Fruit fly (Drosophila melanogaster) whole organism, prepupa: ENCODE data around the gene if.

Source experiments
- Blimp-1 ChIP-seq: fragments of 200-800 bp; sonication (Bioruptor generic); optimal IDR thresholded peaks from 3 replicates; lab custom pipeline; 2017; ENCODE audit warnings: missing biosample characterization, missing genetic modification characterization, mild to moderate bottlenecking, moderate library complexity, missing genetic modification reagents
- CG10631 ChIP-seq: fragments of 200-800 bp; sonication (Bioruptor generic); optimal IDR thresholded peaks from 2 replicates; lab custom pipeline; 2016; ENCODE audit warnings: missing biosample characterization, missing genetic modification characterization
- CG11294 ChIP-seq: fragments of 200-800 bp; sonication (Bioruptor generic); IDR thresholded peaks from 2 replicates; pipeline ENCODE4 v1.3.6; 2022; ENCODE audit warnings: missing biosample characterization, missing genetic modification characterization
- CG11762 ChIP-seq: fragments of 200-800 bp; sonication (Bioruptor generic); optimal IDR thresholded peaks from 3 replicates; lab custom pipeline; 2016; ENCODE audit warnings: missing biosample characterization, missing genetic modification characterization; ENCODE audit not compliant: insufficient read depth
- CG15336 ChIP-seq: fragments of 200-800 bp; sonication (Bioruptor generic); IDR thresholded peaks from 2 replicates; pipeline ENCODE4 v1.3.6; 2022; ENCODE audit warnings: missing biosample characterization, missing genetic modification characterization
- CG1621 ChIP-seq: fragments of 200-800 bp; sonication (Bioruptor generic); optimal IDR thresholded peaks from 3 replicates; lab custom pipeline; 2018; ENCODE audit warnings: missing biosample characterization, mild to moderate bottlenecking, missing genetic modification characterization
- CG3032 ChIP-seq: fragments of 200-800 bp; optimal IDR thresholded peaks from 2 replicates; lab custom pipeline; 2019; ENCODE audit warnings: missing biosample characterization, mild to moderate bottlenecking, missing genetic modification characterization, moderate library complexity
- CG31627 ChIP-seq: fragments of 200-800 bp; sonication (Bioruptor generic); optimal IDR thresholded peaks from 3 replicates; lab custom pipeline; 2016; ENCODE audit warnings: missing biosample characterization, missing genetic modification characterization
- CG32006 ChIP-seq: fragments of 200-800 bp; sonication (Bioruptor generic); optimal IDR thresholded peaks from 3 replicates; lab custom pipeline; 2017; ENCODE audit warnings: missing biosample characterization, mild to moderate bottlenecking, missing genetic modification characterization
- CG34406 ChIP-seq: fragments of 200-800 bp; sonication (Bioruptor generic); optimal IDR thresholded peaks from 3 replicates; lab custom pipeline; 2016; ENCODE audit warnings: missing biosample characterization, missing genetic modification characterization
- CG4318 ChIP-seq: fragments of 200-800 bp; sonication (Bioruptor generic); optimal IDR thresholded peaks from 3 replicates; lab custom pipeline; 2017; ENCODE audit warnings: missing biosample characterization, mild to moderate bottlenecking, missing genetic modification characterization
- CG6163 ChIP-seq: fragments of 200-800 bp; sonication (Bioruptor generic); IDR thresholded peaks from 3 replicates; pipeline ENCODE4 v1.3.6; 2022; ENCODE audit warnings: missing biosample characterization, missing genetic modification characterization
- CG6276 ChIP-seq: fragments of 200-800 bp; sonication (Bioruptor generic); optimal IDR thresholded peaks from 2 replicates; lab custom pipeline; 2017; ENCODE audit warnings: missing biosample characterization, mild to moderate bottlenecking, missing genetic modification characterization
- CG6808 ChIP-seq: fragments of 200-800 bp; sonication (Bioruptor generic); optimal IDR thresholded peaks from 3 replicates; lab custom pipeline; 2017; ENCODE audit warnings: missing biosample characterization, missing genetic modification characterization, mild to moderate bottlenecking, moderate library complexity, missing genetic modification reagents
- CG7368 ChIP-seq: fragments of 200-800 bp; sonication (Bioruptor generic); optimal IDR thresholded peaks from 3 replicates; lab custom pipeline; 2016; ENCODE audit warnings: missing biosample characterization, missing genetic modification characterization
- CG8119 ChIP-seq: fragments of 200-800 bp; sonication (Bioruptor generic); IDR thresholded peaks from 3 replicates; pipeline ENCODE4 v1.3.6; 2022; ENCODE audit warnings: missing biosample characterization, missing genetic modification characterization
- CG8319 ChIP-seq: fragments of 200-800 bp; sonication (Bioruptor generic); optimal IDR thresholded peaks from 3 replicates; lab custom pipeline; 2016; ENCODE audit warnings: missing biosample characterization, missing genetic modification characterization
- CG8632 ChIP-seq: fragments of 200-800 bp; sonication (Bioruptor generic); optimal IDR thresholded peaks from 3 replicates; lab custom pipeline; 2016; ENCODE audit warnings: missing biosample characterization, missing genetic modification characterization
- CG9139 ChIP-seq: fragments of 200-800 bp; sonication (Bioruptor generic); optimal IDR thresholded peaks from 3 replicates; lab custom pipeline; 2017; ENCODE audit warnings: missing biosample characterization, mild to moderate bottlenecking, missing genetic modification characterization
- Eip75B ChIP-seq: fragments of 200-800 bp; sonication (Bioruptor generic); optimal IDR thresholded peaks from 3 replicates; lab custom pipeline; 2016; ENCODE audit warnings: missing biosample characterization, missing genetic modification characterization
- Eip78C ChIP-seq: fragments of 200-800 bp; sonication (Bioruptor generic); peaks from one replicate; lab custom pipeline; 2016; ENCODE audit warnings: missing biosample characterization, missing genetic modification characterization
- Eip93F ChIP-seq: fragments of 200-800 bp; sonication (Bioruptor generic); optimal IDR thresholded peaks from 2 replicates; lab custom pipeline; 2016; ENCODE audit warnings: missing biosample characterization, mild to moderate bottlenecking, missing genetic modification characterization
- Ets21C ChIP-seq: fragments of 200-800 bp; sonication (Bioruptor generic); optimal IDR thresholded peaks from 3 replicates; lab custom pipeline; 2016; ENCODE audit warnings: missing biosample characterization, missing genetic modification characterization
- Ets96B ChIP-seq: fragments of 200-800 bp; optimal IDR thresholded peaks from 2 replicates; lab custom pipeline; 2019; ENCODE audit warnings: missing biosample characterization, mild to moderate bottlenecking, missing genetic modification characterization, moderate library complexity
- Gug ChIP-seq: fragments of 200-800 bp; sonication (Bioruptor generic); IDR thresholded peaks from 2 replicates; pipeline ENCODE4 v1.3.6; 2022; ENCODE audit warnings: missing biosample characterization, missing genetic modification characterization
- Hr38 ChIP-seq: sonication (Bioruptor generic); optimal IDR thresholded peaks from 2 replicates; lab custom pipeline; 2016; ENCODE audit warnings: missing biosample characterization, missing genetic modification characterization
- Hr4 ChIP-seq: fragments of 200-800 bp; sonication (Bioruptor generic); optimal IDR thresholded peaks from 3 replicates; lab custom pipeline; 2016; ENCODE audit warnings: missing biosample characterization, missing genetic modification characterization
- Met ChIP-seq: fragments of 200-800 bp; sonication (Bioruptor generic); optimal IDR thresholded peaks from 3 replicates; lab custom pipeline; 2016; ENCODE audit warnings: missing biosample characterization, missing genetic modification characterization
- OdsH ChIP-seq: fragments of 200-800 bp; sonication (Bioruptor generic); optimal IDR thresholded peaks from 3 replicates; lab custom pipeline; 2016; ENCODE audit warnings: missing biosample characterization, missing genetic modification characterization
- Smox ChIP-seq: fragments of 200-800 bp; sonication (Bioruptor generic); optimal IDR thresholded peaks from 3 replicates; lab custom pipeline; 2016; ENCODE audit warnings: missing biosample characterization, missing genetic modification characterization
- Sox102F ChIP-seq: fragments of 200-800 bp; sonication (Bioruptor generic); optimal IDR thresholded peaks from 2 replicates; lab custom pipeline; 2016; ENCODE audit warnings: missing biosample characterization, mild to moderate bottlenecking, missing genetic modification characterization
- Sox14 ChIP-seq: fragments of 200-800 bp; sonication (Bioruptor generic); optimal IDR thresholded peaks from 3 replicates; lab custom pipeline; 2016; ENCODE audit warnings: missing biosample characterization, missing genetic modification characterization
- achi ChIP-seq: fragments of 200-800 bp; sonication (Bioruptor generic); optimal IDR thresholded peaks from 3 replicates; lab custom pipeline; 2016; ENCODE audit warnings: missing biosample characterization, missing genetic modification characterization
- acj6 ChIP-seq: fragments of 200-800 bp; sonication (Bioruptor generic); optimal IDR thresholded peaks from 3 replicates; lab custom pipeline; 2016; ENCODE audit warnings: missing biosample characterization, missing genetic modification characterization
- cyc ChIP-seq: fragments of 200-800 bp; sonication (Bioruptor generic); optimal IDR thresholded peaks from 3 replicates; lab custom pipeline; 2016; ENCODE audit warnings: missing biosample characterization, missing genetic modification characterization
- eg ChIP-seq: fragments of 200-800 bp; sonication (Bioruptor generic); IDR thresholded peaks from 3 replicates; pipeline ENCODE4 v1.3.6; 2022; ENCODE audit warnings: missing biosample characterization, missing genetic modification characterization
- esn ChIP-seq: fragments of 200-800 bp; sonication (Bioruptor generic); optimal IDR thresholded peaks from 2 replicates; lab custom pipeline; 2016; ENCODE audit warnings: missing biosample characterization, mild to moderate bottlenecking, missing genetic modification characterization, moderate library complexity
- fd85E ChIP-seq: fragments of 200-800 bp; sonication (Bioruptor generic); optimal IDR thresholded peaks from 3 replicates; lab custom pipeline; 2016; ENCODE audit warnings: missing biosample characterization, missing genetic modification characterization
- fkh ChIP-seq: fragments of 200-800 bp; sonication (Bioruptor generic); optimal IDR thresholded peaks from 3 replicates; lab custom pipeline; 2017; ENCODE audit warnings: missing biosample characterization, mild to moderate bottlenecking, missing genetic modification characterization, moderate library complexity
- lz ChIP-seq: fragments of 200-800 bp; sonication (Bioruptor generic); optimal IDR thresholded peaks from 3 replicates; lab custom pipeline; 2016; ENCODE audit warnings: missing biosample characterization, missing genetic modification characterization
- salr ChIP-seq, 2 experiments: fragments of 200-800 bp; sonication (Bioruptor generic); optimal IDR thresholded peaks; 3 replicates each; lab custom pipeline; 2016 to 2018; ENCODE audit warnings: missing biosample characterization in 2 of 2, missing genetic modification characterization in 2 of 2, mild to moderate bottlenecking in 1 of 2
- spab ChIP-seq: fragments of 200-800 bp; sonication (Bioruptor generic); optimal IDR thresholded peaks from 2 replicates; lab custom pipeline; 2017; ENCODE audit warnings: missing biosample characterization, mild to moderate bottlenecking, missing genetic modification characterization, missing genetic modification reagents
- svp ChIP-seq: fragments of 200-800 bp; sonication (Bioruptor generic); peaks from one replicate; lab custom pipeline; 2016; ENCODE audit warnings: missing biosample characterization, missing genetic modification characterization
- vri ChIP-seq: fragments of 200-800 bp; sonication (Bioruptor generic); optimal IDR thresholded peaks from 3 replicates; lab custom pipeline; 2016; ENCODE audit warnings: missing biosample characterization, mild to moderate bottlenecking, missing genetic modification characterization

The if gene

DNA sequence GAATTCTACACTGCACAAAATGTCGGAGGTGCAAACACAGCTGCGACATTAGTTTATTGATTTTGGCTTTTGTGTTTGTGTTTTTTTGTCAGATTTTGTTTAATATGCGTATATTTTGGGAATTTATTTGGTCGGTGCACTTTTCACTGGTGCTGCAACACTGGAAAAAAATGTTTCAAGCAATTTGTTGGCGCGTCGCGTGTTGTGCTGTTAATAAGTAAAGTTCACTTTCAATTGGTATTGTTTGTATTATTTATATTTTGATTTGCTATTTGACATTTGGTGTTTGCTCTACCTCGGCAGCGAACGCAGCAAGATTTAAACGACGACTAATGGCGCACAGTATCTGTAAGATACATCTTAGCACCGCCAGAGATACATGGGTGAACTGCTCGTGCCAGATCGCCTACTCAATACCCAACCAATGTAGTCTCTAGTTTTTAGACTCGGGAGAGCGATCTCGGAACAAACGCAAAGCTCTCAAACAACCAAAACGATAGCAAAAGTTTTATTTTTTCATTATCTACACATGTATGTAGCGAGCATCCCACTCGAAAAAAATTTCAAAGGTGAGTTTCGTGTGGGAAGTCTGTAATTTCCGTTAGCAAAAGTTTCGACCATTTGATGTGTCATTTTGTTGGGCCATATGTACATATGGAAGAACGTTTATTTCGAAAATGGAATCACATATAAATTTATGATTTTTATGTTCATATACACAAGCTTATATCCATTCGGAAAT lies 888 bp downstream of the if start (continued):
- peak in 1 of 2 experiments; percentile 59 for TF ChIP-seq salr (GFP tag; optimal IDR thresholded peaks at IDR 0.05; lab: Kevin White, UChicago)
- peak; percentile 5 for TF ChIP-seq CG3032 (tag; lab: Kevin White, UChicago)
- peak; percentile 5 for TF ChIP-seq CG10631 (GFP tag; lab: Kevin White, UChicago)
- peak; percentile 65 for TF ChIP-seq CG8119
- no peak for TF ChIP-seq Blimp-1 (GFP tag; lab: Kevin White, UChicago)
- no peak for TF ChIP-seq CG1621 (tag; lab: Kevin White, UChicago)
- TF ChIP-seq acj6 (GFP tag; lab: Kevin White, UChicago): peak; percentile 50
- TF ChIP-seq Sox14 (GFP tag; lab: Kevin White, UChicago): peak; percentile 14
- no peak for TF ChIP-seq svp (GFP tag; lab: Kevin White, UChicago)
- TF ChIP-seq OdsH: peak; percentile 60
- peak; percentile 6 for TF ChIP-seq cyc (GFP tag; lab: Kevin White, UChicago)
- peak; percentile 68 for TF ChIP-seq Hr4 (GFP tag; lab: Kevin White, UChicago)
- TF ChIP-seq fkh: peak; percentile 55
- TF ChIP-seq Eip78C (GFP tag; lab: Kevin White, UChicago): peak; percentile 76
- TF ChIP-seq Met (GFP tag; lab: Kevin White, UChicago): no peak
- TF ChIP-seq CG11294 (GFP tag; lab: Robert Waterston, UW): peak; percentile 43; the same call in 1 of the 2 replicates
- no peak for TF ChIP-seq CG9139 (GFP tag; lab: Kevin White, UChicago)
- TF ChIP-seq achi (GFP tag; lab: Kevin White, UChicago): peak; percentile 53
- TF ChIP-seq CG6276 (GFP tag; lab: Kevin White, UChicago): peak; percentile 19
- TF ChIP-seq Ets96B (tag; lab: Kevin White, UChicago): no peak
- TF ChIP-seq Eip93F (GFP tag; lab: Kevin White, UChicago): no peak
- no peak for TF ChIP-seq Smox
- TF ChIP-seq CG6808 (GFP tag; lab: Kevin White, UChicago): no peak

DNA sequence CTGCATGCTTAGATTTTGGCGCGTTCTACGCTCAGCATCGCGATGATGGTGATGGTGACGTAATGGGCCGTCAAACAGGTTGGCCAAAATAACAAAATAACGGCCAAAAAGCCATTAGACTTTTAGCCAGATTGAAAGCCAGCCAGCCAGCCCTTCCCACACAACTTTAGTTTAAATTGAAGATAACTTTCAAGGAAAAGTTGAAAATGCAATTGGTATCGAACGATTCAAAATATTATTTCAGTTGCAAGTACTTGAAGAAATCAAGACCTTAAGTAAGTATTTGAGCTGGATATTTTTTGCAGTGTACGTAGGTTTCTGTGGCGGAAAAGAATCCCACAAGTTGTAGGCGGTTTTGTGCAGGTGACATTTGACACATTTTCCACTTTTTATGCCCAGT lies 2.2 kb downstream of the if start:
- no peak for TF ChIP-seq Met (GFP tag; lab: Kevin White, UChicago)
- TF ChIP-seq CG10631 (GFP tag; lab: Kevin White, UChicago): no peak
- no peak for TF ChIP-seq CG8632
- no peak for TF ChIP-seq svp (GFP tag; lab: Kevin White, UChicago)
- peak; percentile 40; the same call in 1 of the 2 replicates for TF ChIP-seq CG15336 (GFP tag; lab: Robert Waterston, UW)
- TF ChIP-seq esn (GFP tag; lab: Kevin White, UChicago): no peak
- TF ChIP-seq CG7368 (GFP tag; lab: Kevin White, UChicago): no peak
- TF ChIP-seq Gug (GFP tag; lab: Robert Waterston, UW): no peak
- no peak for TF ChIP-seq CG4318 (GFP tag; lab: Kevin White, UChicago)
- TF ChIP-seq CG1621 (tag; lab: Kevin White, UChicago): no peak
- TF ChIP-seq CG9139 (GFP tag; lab: Kevin White, UChicago): no peak
- TF ChIP-seq CG11762 (GFP tag; lab: Kevin White, UChicago): no peak
- no peak for TF ChIP-seq salr (GFP tag; optimal IDR thresholded peaks at IDR 0.05; lab: Kevin White, UChicago)
- TF ChIP-seq CG3032 (tag; lab: Kevin White, UChicago): no peak
- TF ChIP-seq Sox102F (GFP tag; lab: Kevin White, UChicago): no peak
- no peak for TF ChIP-seq fd85E (GFP tag; lab: Kevin White, UChicago)
- no peak for TF ChIP-seq CG31627 (GFP tag; lab: Kevin White, UChicago)
- no peak for TF ChIP-seq Eip75B (GFP tag; lab: Kevin White, UChicago)
- TF ChIP-seq lz: no peak
- no peak for TF ChIP-seq Smox
- no peak for TF ChIP-seq OdsH
- TF ChIP-seq CG8319 (GFP tag; lab: Kevin White, UChicago): no peak
- no peak for TF ChIP-seq achi (GFP tag; lab: Kevin White, UChicago)
- no peak for TF ChIP-seq vri (GFP tag; lab: Kevin White, UChicago)
- peak; percentile 35 for TF ChIP-seq CG32006 (GFP tag; lab: Kevin White, UChicago)
- no peak for TF ChIP-seq cyc (GFP tag; lab: Kevin White, UChicago)
- TF ChIP-seq Hr4 (GFP tag; lab: Kevin White, UChicago): peak; percentile 8
- TF ChIP-seq fkh: no peak
- 0 out of 3 replicates have a peak, but pooled peaks have one; percentile 7 for TF ChIP-seq CG6163 (GFP tag; lab: Robert Waterston, UW)
- peak; percentile 57 for TF ChIP-seq Eip78C (GFP tag; lab: Kevin White, UChicago)
- TF ChIP-seq CG6808 (GFP tag; lab: Kevin White, UChicago): no peak
- no peak for TF ChIP-seq Hr38
- TF ChIP-seq spab (GFP tag; lab: Kevin White, UChicago): no peak
- TF ChIP-seq acj6 (GFP tag; lab: Kevin White, UChicago): no peak
- no peak for TF ChIP-seq CG6276 (GFP tag; lab: Kevin White, UChicago)
- no peak for TF ChIP-seq CG34406 (GFP tag; lab: Kevin White, UChicago)
- TF ChIP-seq Ets21C (GFP tag; lab: Kevin White, UChicago): no peak
- TF ChIP-seq CG8119: no peak
- TF ChIP-seq eg: peak; percentile 42
- TF ChIP-seq Eip93F (GFP tag; lab: Kevin White, UChicago): no peak
- no peak for TF ChIP-seq Blimp-1 (GFP tag; lab: Kevin White, UChicago)
